Fruit fly (Drosophila melanogaster): ENCODE results near the gene CG17328.

CG17328 gene

DNA sequence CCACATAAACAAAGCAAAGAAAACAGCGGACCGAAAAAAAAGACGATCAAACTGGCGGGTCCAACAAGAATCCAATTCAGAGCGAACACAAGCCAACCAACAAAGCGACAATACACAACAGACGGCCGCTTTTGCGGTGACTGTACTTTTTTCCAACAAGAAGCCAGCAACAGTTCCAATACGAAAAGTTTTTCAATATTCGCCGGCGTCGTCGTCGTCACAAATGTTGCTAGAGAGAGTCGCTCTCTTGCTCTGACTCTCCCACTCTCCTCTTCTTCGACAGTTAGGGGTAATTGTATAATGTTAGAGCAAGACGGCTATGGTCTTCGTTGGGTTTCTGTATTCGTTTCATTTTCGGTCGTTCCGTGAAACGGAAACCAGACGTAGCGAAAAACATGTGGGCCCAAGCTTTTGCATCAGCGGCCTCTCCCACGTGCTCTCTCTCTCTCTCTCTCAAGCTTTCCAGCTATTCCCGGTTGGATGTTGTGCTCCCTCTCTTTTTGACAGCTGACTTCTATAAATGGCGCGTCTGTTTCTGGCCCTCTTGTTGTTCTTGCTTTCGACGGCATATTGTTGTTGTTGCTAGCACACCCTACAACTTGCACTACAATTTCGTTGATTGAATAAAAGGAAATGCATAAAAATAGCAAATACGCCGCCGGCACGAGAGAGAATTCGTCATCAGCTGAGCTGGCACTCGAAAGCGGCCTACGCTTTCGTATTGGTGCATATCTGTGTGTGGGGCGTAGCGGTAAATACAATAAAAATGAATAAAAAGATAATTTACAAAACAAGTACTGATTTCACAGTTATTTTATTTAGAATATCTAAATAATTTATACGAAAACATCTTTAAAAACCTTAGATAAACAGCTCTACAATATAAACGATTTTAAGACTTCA, 30.3 kb upstream of the CG17328 start (continued):
- TF ChIP-seq lilli (GFP tag; optimal IDR thresholded peaks at IDR 0.05) (peak; percentile 23), exex (tag; optimal IDR thresholded peaks at IDR 0.05) (peak; percentile 67), lab (GFP tag; optimal IDR thresholded peaks at IDR 0.05) (peak; percentile 96), CG11247 (GFP tag; IDR thresholded peaks at IDR 0.05) (no peak), CG4360 (GFP tag; IDR thresholded peaks at IDR 0.05) (no peak), grau (tag; optimal IDR thresholded peaks at IDR 0.05) (peak; percentile 67), Atf3 (GFP tag; optimal IDR thresholded peaks at IDR 0.05) (no peak), CG5953 (GFP tag; IDR thresholded peaks at IDR 0.05) (no peak), CG3281 (GFP tag; optimal IDR thresholded peaks at IDR 0.05) (peak; percentile 93), dm (GFP tag; optimal IDR thresholded peaks at IDR 0.05) (peak; percentile 99), phol (tag; optimal IDR thresholded peaks at IDR 0.05) (no peak), nau (GFP tag; optimal IDR thresholded peaks at IDR 0.05) (peak; percentile 93), CG7839 (tag; optimal IDR thresholded peaks at IDR 0.05) (peak; percentile 57), al (GFP tag; IDR thresholded peaks at IDR 0.05) (no peak), CG11723 (GFP tag; optimal IDR thresholded peaks at IDR 0.05) (peak; percentile 77), CG6654 (GFP tag; optimal IDR thresholded peaks at IDR 0.05) (no peak), Ptx1 (GFP tag; IDR thresholded peaks at IDR 0.05) (no peak), Sox102F (GFP tag; optimal IDR thresholded peaks at IDR 0.05) (no peak), CG15073 (GFP tag; optimal IDR thresholded peaks at IDR 0.05) (no peak), CG2199 (GFP tag; IDR thresholded peaks at IDR 0.05) (no peak), gce (GFP tag; IDR thresholded peaks at IDR 0.05) (no peak), ham (GFP tag; IDR thresholded peaks at IDR 0.05) (no peak), CG1529 (GFP tag; optimal IDR thresholded peaks at IDR 0.05) (peak; percentile 71), CG14441 (GFP tag; IDR thresholded peaks at IDR 0.05) (no peak), Atf-2 (GFP tag; optimal IDR thresholded peaks at IDR 0.05) (no peak), CG9437 (GFP tag; optimal IDR thresholded peaks at IDR 0.05) (peak; percentile 66), disco-r (GFP tag; optimal IDR thresholded peaks at IDR 0.05) (no peak), CG17186 (GFP tag; optimal IDR thresholded peaks at IDR 0.05) (peak; percentile 32), fd64A (GFP tag; optimal IDR thresholded peaks at IDR 0.05) (peak; percentile 90), prd (optimal IDR thresholded peaks at IDR 0.05) (no peak), prd (GFP tag; IDR thresholded peaks at IDR 0.05) (no peak), Bteb2 (GFP tag; optimal IDR thresholded peaks at IDR 0.05) (peak; percentile 28), tio (GFP tag; optimal IDR thresholded peaks at IDR 0.05) (no peak), pb (GFP tag; optimal IDR thresholded peaks at IDR 0.05) (peak; percentile 72), CG13894 (tag; optimal IDR thresholded peaks at IDR 0.05) (peak; percentile 71), Mad (GFP tag; optimal IDR thresholded peaks at IDR 0.05) (peak; percentile 19), mld (GFP tag; IDR thresholded peaks at IDR 0.05; ENCODE audit: partially characterized antibody) (no peak), scrt (GFP tag; optimal IDR thresholded peaks at IDR 0.05) (peak; percentile 94), CG1603 (tag; optimal IDR thresholded peaks at IDR 0.05) (peak; percentile 48), CG8359 (GFP tag; optimal IDR thresholded peaks at IDR 0.05; ENCODE audit: borderline replicate concordance) (peak; percentile 47), CG11085 (GFP tag; IDR thresholded peaks at IDR 0.05) (no peak), CrebB (tag; optimal IDR thresholded peaks at IDR 0.05) (peak; percentile 94), Spps (tag; optimal IDR thresholded peaks at IDR 0.05) (no peak), Dek (tag; optimal IDR thresholded peaks at IDR 0.05) (peak; percentile 49), Oaz (GFP tag; IDR thresholded peaks at IDR 0.05) (no peak), CG2116 (GFP tag; optimal IDR thresholded peaks at IDR 0.05) (peak; percentile 71), Mrtf (GFP tag; IDR thresholded peaks at IDR 0.05) (no peak), CG14860 (GFP tag; IDR thresholded peaks at IDR 0.05; ENCODE audit: partially characterized antibody) (no peak), br (optimal IDR thresholded peaks at IDR 0.05) (no peak), CG9876 (GFP tag; optimal IDR thresholded peaks at IDR 0.05) (no peak)

Measured in whole organism, embryonic.